Worm (Caenorhabditis elegans): ENCODE measurements around the gene ztf-7.

DNA sequence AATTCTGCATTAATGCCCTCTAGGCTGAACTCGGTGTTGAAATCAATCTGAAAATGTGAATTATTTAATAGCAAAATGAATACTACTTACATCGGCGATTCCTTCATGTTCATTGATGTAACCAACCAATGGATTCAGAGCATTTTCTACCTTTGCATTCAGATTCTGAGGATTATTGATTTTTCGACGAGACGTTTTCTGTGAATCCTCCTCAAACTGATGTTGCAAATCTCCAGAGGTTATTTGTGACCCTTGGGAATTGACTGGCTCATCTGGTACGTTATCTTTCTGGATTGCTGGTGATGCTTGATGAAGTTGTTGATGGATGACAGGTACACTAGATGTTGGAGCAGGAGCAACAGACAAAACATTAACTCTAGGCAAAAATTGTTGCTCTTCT is 7.5 kb downstream of the ztf-7 start:
- TF ChIP-seq ztf-4 (tag; optimal IDR thresholded peaks at IDR 0.05) (no peak), ztf-11 (tag; optimal IDR thresholded peaks at IDR 0.05) (no peak), blmp-1 (tag; optimal IDR thresholded peaks at IDR 0.05; ENCODE audit: insufficient read depth) (no peak), ceh-82 (tag; optimal IDR thresholded peaks at IDR 0.05) (no peak), nhr-23 (tag; optimal IDR thresholded peaks at IDR 0.05) (no peak)
